Worm (Caenorhabditis elegans): ENCODE results near the gene ZK402.1.

DNA sequence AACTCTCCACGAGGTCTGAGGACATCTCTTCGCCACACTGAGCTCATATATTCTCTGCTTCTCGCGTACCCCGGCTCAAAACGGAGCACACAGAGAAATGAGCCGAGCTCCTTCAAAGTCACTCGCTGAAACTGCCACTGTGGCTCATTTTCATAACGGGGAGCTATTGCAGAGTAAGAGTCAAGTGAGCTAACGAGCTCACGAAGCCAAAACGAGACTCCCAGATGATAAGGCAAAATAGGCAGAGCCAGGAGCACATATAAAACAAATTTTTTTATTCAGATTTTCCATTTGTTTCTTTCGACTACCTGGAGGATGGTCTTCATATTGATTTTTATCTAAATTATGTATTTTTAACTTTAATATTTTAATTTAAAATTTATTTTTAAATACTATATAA is 20.4 kb downstream of the ZK402.1 start, which contains the start of gene F19G12.3:
- TF ChIP-seq fkh-6 (tag; optimal IDR thresholded peaks at IDR 0.05) (no peak), hlh-30 (tag; optimal IDR thresholded peaks at IDR 0.05; ENCODE audit: insufficient read depth) (no peak), dmd-4 (tag; optimal IDR thresholded peaks at IDR 0.05; ENCODE audit: borderline replicate concordance) (no peak), ama-1 (optimal IDR thresholded peaks at IDR 0.05) (no peak), Y22D7AL.16 (tag; optimal IDR thresholded peaks at IDR 0.05) (no peak)

All from whole organism, late embryonic.